Worm (Caenorhabditis elegans) whole organism, L4 larva: ENCODE measurements around the gene tbc-20.

Experiments
- D1046.2 ChIP-seq: fragments of 200-800 bp; sonication (Bioruptor generic); IDR thresholded peaks from 2 replicates; pipeline ENCODE4 v1.3.6; 2022; ENCODE audit warnings: missing genetic modification characterization, missing compliant biosample characterization
- R02D3.7 ChIP-seq: fragments of 150-350 bp; sonication (generic microtip); optimal IDR thresholded peaks from 3 replicates; lab custom pipeline; 2014; ENCODE audit warnings: missing biosample characterization, missing genetic modification characterization
- T20F7.1 ChIP-seq: fragments of 200-800 bp; sonication (Bioruptor generic); optimal IDR thresholded peaks from 2 replicates; lab custom pipeline; 2018; ENCODE audit warnings: mild to moderate bottlenecking, missing genetic modification characterization, missing compliant biosample characterization
- Y75B8A.6 ChIP-seq: fragments of 200-800 bp; sonication (Bioruptor generic); IDR thresholded peaks from 2 replicates; pipeline ENCODE4 v1.3.6; 2022; ENCODE audit warnings: missing genetic modification reagents, missing genetic modification characterization, missing compliant biosample characterization
- ZK337.2 ChIP-seq: fragments of 200-800 bp; sonication (Bioruptor generic); IDR thresholded peaks from 2 replicates; pipeline ENCODE4 v1.3.6; 2022; ENCODE audit warnings: missing genetic modification reagents, missing genetic modification characterization, missing compliant biosample characterization
- ZK546.5 ChIP-seq, 2 experiments: sonication (generic microtip); optimal IDR thresholded peaks; 2 replicates each; lab custom pipeline; 2017; ENCODE audit warnings: missing biosample characterization in 2 of 2, missing genetic modification characterization in 2 of 2
- aha-1 ChIP-seq: fragments of 150-350 bp; peaks from one replicate; lab custom pipeline; 2014; ENCODE audit warnings: missing biosample characterization, missing genetic modification characterization
- arid-1 ChIP-seq: fragments of 200-800 bp; sonication (Bioruptor generic); conservative IDR thresholded peaks from 2 replicates; pipeline ENCODE4 v1.3.6; 2022; ENCODE audit warnings: missing genetic modification reagents, missing genetic modification characterization, missing compliant biosample characterization
- attf-4 ChIP-seq: sonication (generic microtip); optimal IDR thresholded peaks from 3 replicates; lab custom pipeline; 2017; ENCODE audit warnings: missing biosample characterization, missing genetic modification characterization
- ceh-20 ChIP-seq: fragments of 200-800 bp; sonication (Bioruptor generic); IDR thresholded peaks from 2 replicates; pipeline ENCODE4 v1.3.6; 2022; ENCODE audit warnings: missing genetic modification reagents, missing genetic modification characterization, missing compliant biosample characterization
- ceh-28 ChIP-seq: fragments of 150-350 bp; optimal IDR thresholded peaks from 2 replicates; lab custom pipeline; 2014; ENCODE audit warnings: missing biosample characterization, missing genetic modification reagents, missing genetic modification characterization
- ceh-32 ChIP-seq: sonication (generic microtip); optimal IDR thresholded peaks from 2 replicates; lab custom pipeline; 2016; ENCODE audit warnings: mild to moderate bottlenecking, missing genetic modification characterization, missing compliant biosample characterization; ENCODE audit not compliant: poor library complexity
- ceh-82 ChIP-seq: sonication (generic microtip); optimal IDR thresholded peaks from 2 replicates; lab custom pipeline; 2017; ENCODE audit warnings: missing biosample characterization, missing genetic modification characterization
- daf-8 ChIP-seq: fragments of 200-800 bp; sonication (Bioruptor generic); IDR thresholded peaks from 2 replicates; pipeline ENCODE4 v1.3.6; 2022; ENCODE audit warnings: missing genetic modification characterization, missing compliant biosample characterization
- duxl-1 ChIP-seq: sonication (generic microtip); optimal IDR thresholded peaks from 2 replicates; lab custom pipeline; 2016; ENCODE audit warnings: mild to moderate bottlenecking, missing genetic modification characterization, moderate library complexity, missing compliant biosample characterization; ENCODE audit not compliant: poor library complexity
- egl-43 ChIP-seq: fragments of 200-800 bp; sonication (Bioruptor generic); IDR thresholded peaks from 2 replicates; pipeline ENCODE4 v1.3.6; 2022; ENCODE audit warnings: missing genetic modification reagents, missing genetic modification characterization, missing compliant biosample characterization
- fkh-10 ChIP-seq: fragments of 150-350 bp; optimal IDR thresholded peaks from 2 replicates; lab custom pipeline; 2014; ENCODE audit warnings: missing biosample characterization, missing genetic modification reagents, missing genetic modification characterization
- hlh-30 ChIP-seq: sonication (generic microtip); optimal IDR thresholded peaks from 2 replicates; lab custom pipeline; 2017; ENCODE audit warnings: antibody characterized with exemption, mild to moderate bottlenecking, missing genetic modification characterization, missing compliant biosample characterization; ENCODE audit not compliant: insufficient read depth
- hmg-1.1 ChIP-seq: fragments of 200-800 bp; sonication (Bioruptor generic); IDR thresholded peaks from 2 replicates; pipeline ENCODE4 v1.3.6; 2022; ENCODE audit warnings: missing genetic modification reagents, missing genetic modification characterization, missing compliant biosample characterization
- jun-1 ChIP-seq: fragments of 150-350 bp; optimal IDR thresholded peaks from 2 replicates; lab custom pipeline; 2014; ENCODE audit warnings: missing biosample characterization, missing genetic modification reagents, missing genetic modification characterization
- lin-1 ChIP-seq: fragments of 200-800 bp; sonication (Bioruptor generic); IDR thresholded peaks from 2 replicates; pipeline ENCODE4 v1.3.6; 2022; ENCODE audit warnings: missing genetic modification reagents, missing genetic modification characterization, missing compliant biosample characterization
- lin-13 ChIP-seq: fragments of 150-350 bp; optimal IDR thresholded peaks from 2 replicates; lab custom pipeline; 2014; ENCODE audit warnings: missing biosample characterization, missing genetic modification reagents, missing genetic modification characterization
- lin-15B ChIP-seq: fragments of 150-350 bp; sonication (generic microtip); optimal IDR thresholded peaks from 3 replicates; lab custom pipeline; 2014; ENCODE audit warnings: missing biosample characterization, missing genetic modification characterization
- lin-38 ChIP-seq: fragments of 200-800 bp; sonication (Bioruptor generic); IDR thresholded peaks from 2 replicates; pipeline ENCODE4 v1.3.6; 2022; ENCODE audit warnings: missing genetic modification reagents, missing genetic modification characterization, missing compliant biosample characterization
- lsy-2 ChIP-seq, 2 experiments: fragments of 150-350 bp in 1 of 2; sonication (generic microtip) in 1 of 2; optimal IDR thresholded peaks; 2 replicates each; lab custom pipeline; 2014 to 2017; ENCODE audit warnings: missing biosample characterization in 2 of 2, missing genetic modification characterization in 2 of 2
- mdl-1 ChIP-seq, 2 experiments: fragments of 150-350 bp in 1 of 2; sonication (generic microtip) in 1 of 2; optimal IDR thresholded peaks; 2 replicates each; lab custom pipeline; 2014 to 2017; ENCODE audit warnings: missing biosample characterization in 2 of 2, missing genetic modification characterization in 2 of 2
- mep-1 ChIP-seq: fragments of 150-350 bp; sonication (generic microtip); optimal IDR thresholded peaks from 3 replicates; lab custom pipeline; 2014; ENCODE audit warnings: missing biosample characterization, missing genetic modification characterization
- mes-2 ChIP-seq: sonication (generic microtip); optimal IDR thresholded peaks from 2 replicates; lab custom pipeline; 2016; ENCODE audit warnings: missing genotype, mild to moderate bottlenecking, missing genetic modification characterization, missing compliant biosample characterization; ENCODE audit not compliant: poor library complexity, severe bottlenecking
- nhr-102 ChIP-seq: sonication (generic microtip); optimal IDR thresholded peaks from 2 replicates; lab custom pipeline; 2016; ENCODE audit warnings: mild to moderate bottlenecking, missing genetic modification characterization, moderate library complexity, missing compliant biosample characterization
- nhr-11 ChIP-seq: fragments of 150-350 bp; optimal IDR thresholded peaks from 2 replicates; lab custom pipeline; 2014; ENCODE audit warnings: missing biosample characterization, missing genetic modification characterization
- nhr-237 ChIP-seq: sonication (generic microtip); optimal IDR thresholded peaks from 2 replicates; lab custom pipeline; 2017; ENCODE audit warnings: missing biosample characterization, missing genetic modification characterization
- nhr-25 ChIP-seq: sonication (generic microtip); optimal IDR thresholded peaks from 2 replicates; lab custom pipeline; 2017; ENCODE audit warnings: missing genetic modification characterization, mild to moderate bottlenecking, missing compliant biosample characterization, antibody characterized with exemption, moderate library complexity, borderline replicate concordance; ENCODE audit not compliant: insufficient read depth
- nhr-28 ChIP-seq: fragments of 150-350 bp; optimal IDR thresholded peaks from 2 replicates; lab custom pipeline; 2014; ENCODE audit warnings: missing biosample characterization, missing genetic modification characterization
- nhr-41 ChIP-seq: fragments of 200-800 bp; sonication (Bioruptor generic); IDR thresholded peaks from 2 replicates; pipeline ENCODE4 v1.3.6; 2022; ENCODE audit warnings: missing genetic modification reagents, missing genetic modification characterization, missing compliant biosample characterization
- nhr-77 ChIP-seq: fragments of 150-350 bp; optimal IDR thresholded peaks from 2 replicates; lab custom pipeline; 2014; ENCODE audit warnings: missing biosample characterization, missing genetic modification characterization
- pha-4 ChIP-seq, 2 experiments: fragments of 150-350 bp in 1 of 2; fragments of 200-800 bp in 1 of 2; sonication (Bioruptor generic) in 1 of 2; IDR thresholded peaks in 1 of 2; optimal IDR thresholded peaks in 1 of 2; 2 replicates each; pipeline versions ENCODE4 v1.3.6 to Lab custom; 2014 to 2022; ENCODE audit warnings: missing genetic modification characterization in 2 of 2, missing genetic modification reagents in 2 of 2, missing biosample characterization in 1 of 2, missing compliant biosample characterization in 1 of 2
- rbr-2 ChIP-seq: sonication (generic microtip); optimal IDR thresholded peaks from 2 replicates; lab custom pipeline; 2016; ENCODE audit warnings: missing genotype, missing genetic modification characterization, missing compliant biosample characterization
- skn-1 ChIP-seq: fragments of 150-350 bp; optimal IDR thresholded peaks from 2 replicates; lab custom pipeline; 2014; ENCODE audit warnings: missing biosample characterization, missing genetic modification characterization
- snpc-4 ChIP-seq: fragments of 150-350 bp; optimal IDR thresholded peaks from 2 replicates; lab custom pipeline; 2014; ENCODE audit warnings: missing biosample characterization, missing genetic modification characterization
- zfp-2 ChIP-seq: sonication (generic microtip); optimal IDR thresholded peaks from 2 replicates; lab custom pipeline; 2016; ENCODE audit warnings: mild to moderate bottlenecking, missing genetic modification characterization, missing compliant biosample characterization
- zfp-3 ChIP-seq: fragments of 200-800 bp; sonication (Bioruptor generic); conservative IDR thresholded peaks from 2 replicates; pipeline ENCODE4 v1.3.6; 2022; ENCODE audit warnings: missing genetic modification reagents, missing genetic modification characterization, missing compliant biosample characterization

tbc-20 gene

DNA sequence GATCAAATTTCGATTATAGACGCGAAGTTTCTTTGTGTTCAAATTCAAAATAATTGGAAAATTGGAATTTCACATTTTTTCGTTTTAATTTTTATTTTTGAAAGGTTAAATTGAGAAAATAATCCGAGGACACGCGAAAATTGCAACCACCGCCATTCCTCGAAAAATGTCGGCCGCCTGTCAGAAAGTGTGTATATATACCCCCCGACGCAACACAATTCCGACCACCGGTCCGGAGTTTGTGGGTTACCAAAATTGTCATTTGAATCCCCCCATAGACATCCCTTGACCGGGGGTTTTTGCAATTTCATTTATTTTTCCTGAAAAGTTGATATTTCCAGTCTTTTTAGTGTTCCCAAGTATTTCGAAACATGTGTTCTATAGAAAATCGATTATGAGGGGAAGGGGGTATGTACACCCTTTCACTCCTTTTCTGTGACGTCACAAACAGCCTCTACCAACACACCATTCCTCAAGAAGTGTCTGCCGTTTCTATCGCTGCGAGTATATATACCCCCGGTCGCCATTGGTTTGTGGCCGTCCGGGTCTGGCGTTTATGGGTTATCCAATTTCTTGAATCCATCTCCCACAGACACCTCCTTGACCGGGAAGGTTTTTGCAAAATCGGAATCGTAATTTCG is 6.1 kb downstream of the tbc-20 start, which contains the start of gene W01D2.3 (continued):
- 0 out of 2 replicates have a peak, but pooled peaks have one; percentile 51 for TF ChIP-seq zfp-3 (GFP tag; lab: Robert Waterston, UW)
- no peak for TF ChIP-seq ceh-82
- peak; percentile 69 for TF ChIP-seq duxl-1 (tag; lab: Kevin White, UChicago)
- peak; percentile 71; the same call in 1 of the 2 replicates for TF ChIP-seq D1046.2 (GFP tag; lab: Robert Waterston, UW)
- TF ChIP-seq lin-15B (tag; lab: Kevin White, UChicago): no peak
- no peak for TF ChIP-seq lin-13
- TF ChIP-seq, all 104 proteins: peak for 68

DNA sequence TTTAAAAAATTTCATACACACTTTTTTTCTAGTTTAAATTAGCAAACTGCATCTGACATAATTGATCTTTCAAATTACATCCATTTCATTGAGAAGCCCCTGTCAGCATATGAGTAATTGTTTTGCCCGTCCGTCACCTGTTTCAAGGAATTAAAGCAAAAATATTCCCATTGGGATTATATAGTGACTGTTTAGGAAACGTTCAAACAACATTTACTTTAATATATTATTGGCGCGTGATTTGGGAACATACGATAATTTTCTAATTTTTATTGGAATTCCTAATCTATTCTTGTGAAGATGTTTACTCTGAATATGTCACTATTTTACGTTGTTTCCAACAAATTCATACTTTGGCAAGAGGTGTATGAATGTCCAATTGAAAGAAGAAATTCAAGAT is 7.4 kb downstream of the tbc-20 start, which contains the start of gene srt-11:
srt-11 (plus strand) TSS at position 301 of the 400 bp plus-strand sequence.
- TF ChIP-seq aha-1 (tag; lab: Kevin White, UChicago): peak; percentile 4
- TF ChIP-seq mep-1: no peak

DNA sequence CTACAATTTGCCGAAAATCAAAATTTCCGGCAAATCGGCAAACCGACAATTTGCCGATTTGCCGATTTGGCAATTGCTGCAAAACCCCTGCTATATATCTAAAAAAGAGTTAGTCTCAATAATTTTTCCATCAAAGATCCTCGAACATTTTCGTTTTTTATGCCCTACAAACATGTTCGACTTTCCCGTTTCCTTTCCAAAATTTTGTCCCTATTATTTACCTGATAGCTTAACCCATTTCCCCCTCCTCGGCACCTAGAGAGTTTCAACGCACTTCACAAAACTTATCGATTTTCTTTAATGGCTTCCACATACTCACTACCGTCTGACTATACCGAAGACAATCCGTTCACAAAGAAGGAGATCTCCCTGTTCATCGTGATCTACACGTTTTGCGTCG is 10.4 kb downstream of the tbc-20 start, which contains the start of gene W01D2.6:
W01D2.6 (plus strand) TSS at position 301 of the 400 bp plus-strand sequence.
- TF ChIP-seq ceh-28 (tag; lab: Kevin White, UChicago) (no peak), nhr-11 (no peak), zfp-2 (tag; lab: Kevin White, UChicago) (no peak), T20F7.1 (GFP tag; lab: Kevin White, UChicago) (no peak), nhr-25 (tag; lab: Kevin White, UChicago) (no peak), lin-1 (GFP tag; lab: Robert Waterston, UW) (no peak), nhr-237 (tag; lab: Kevin White, UChicago) (no peak), ZK337.2 (GFP tag; lab: Robert Waterston, UW) (no peak), nhr-28 (tag; lab: Kevin White, UChicago) (no peak), D1046.2 (GFP tag; lab: Robert Waterston, UW) (no peak), skn-1 (tag; lab: Kevin White, UChicago) (no peak)

DNA sequence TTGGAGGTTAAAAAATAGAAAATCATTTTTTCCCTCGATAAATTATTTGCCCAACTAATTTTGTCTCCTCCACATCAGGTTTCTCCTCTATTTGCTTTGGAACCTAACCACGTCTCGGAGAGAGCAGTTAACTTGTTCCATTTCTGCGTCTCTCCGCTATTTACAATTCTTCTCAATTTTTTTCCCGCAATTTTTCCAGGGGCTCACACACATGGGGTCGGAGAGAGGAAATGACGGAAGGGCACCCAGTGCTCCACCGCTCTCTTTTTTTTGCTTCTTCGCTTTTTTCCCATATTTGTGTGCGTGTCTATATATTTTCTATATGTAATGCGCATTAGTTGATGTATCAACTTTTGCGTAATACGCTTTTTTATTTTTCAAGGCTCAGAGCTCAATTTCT is 12.3 kb downstream of the tbc-20 start:
- TF ChIP-seq nhr-77 (tag; lab: Kevin White, UChicago): peak; percentile 26
- TF ChIP-seq rbr-2 (tag; lab: Kevin White, UChicago): peak; percentile 28
- no peak for TF ChIP-seq egl-43 (GFP tag; lab: Robert Waterston, UW)
- peak; percentile 36 for TF ChIP-seq mep-1
- no peak for TF ChIP-seq nhr-41 (GFP tag; lab: Robert Waterston, UW)
- TF ChIP-seq mes-2 (tag; lab: Kevin White, UChicago): peak; percentile 13
- TF ChIP-seq aha-1 (tag; lab: Kevin White, UChicago): peak; percentile 27
- peak; percentile 29 for TF ChIP-seq fkh-10
- TF ChIP-seq hlh-30 (tag; lab: Kevin White, UChicago): peak; percentile 6
- TF ChIP-seq snpc-4 (tag; lab: Kevin White, UChicago): no peak
- peak in 1 of 2 experiments; percentile 38 for TF ChIP-seq lsy-2 (tag; optimal IDR thresholded peaks at IDR 0.05; lab: Kevin White, UChicago)
- no peak for TF ChIP-seq pha-4 (GFP tag; IDR thresholded peaks at IDR 0.05; lab: Robert Waterston, UW)
- peak; percentile 52 for TF ChIP-seq pha-4 (tag; optimal IDR thresholded peaks at IDR 0.05; lab: Kevin White, UChicago)
- peak; percentile 3 for TF ChIP-seq nhr-11
- TF ChIP-seq hmg-1.1 (GFP tag; lab: Robert Waterston, UW): peak; percentile 33; the same call in 1 of the 2 replicates

DNA sequence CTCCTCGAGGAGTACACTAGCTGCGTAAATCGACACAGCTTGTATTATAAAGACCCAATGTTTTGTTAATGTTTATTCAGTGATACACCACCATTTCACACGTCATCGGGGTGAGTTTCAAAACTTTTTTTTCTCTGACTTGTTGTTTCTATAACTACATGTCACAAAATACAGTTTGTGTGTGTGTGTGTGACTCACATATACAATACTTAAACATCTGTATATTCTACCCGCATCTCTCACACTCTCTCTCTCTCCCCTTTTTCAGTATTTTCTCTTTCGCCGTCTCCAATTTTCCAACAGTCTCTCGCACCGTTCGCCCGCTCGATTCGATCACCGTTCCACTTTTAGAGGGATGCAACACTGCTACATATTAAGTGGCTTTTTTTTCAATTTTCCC is 13.2 kb downstream of the tbc-20 start:
- TF ChIP-seq mdl-1 (tag; optimal IDR thresholded peaks at IDR 0.05; lab: Kevin White, UChicago): peak in 1 of 2 experiments; percentile 27
- TF ChIP-seq ZK546.5 (tag; optimal IDR thresholded peaks at IDR 0.05; lab: Kevin White, UChicago): no peak
- no peak for TF ChIP-seq rbr-2 (tag; lab: Kevin White, UChicago)
- peak; percentile 36 for TF ChIP-seq jun-1 (tag; lab: Kevin White, UChicago)
- TF ChIP-seq daf-8 (GFP tag; lab: Robert Waterston, UW): no peak
- TF ChIP-seq lin-38: no peak
- no peak for TF ChIP-seq Y75B8A.6 (GFP tag; lab: Robert Waterston, UW)
- TF ChIP-seq arid-1 (GFP tag; lab: Robert Waterston, UW): no peak
- TF ChIP-seq snpc-4 (tag; lab: Kevin White, UChicago): no peak
- TF ChIP-seq ceh-32 (tag; lab: Kevin White, UChicago): no peak
- peak in 1 of 2 experiments; percentile 3 for TF ChIP-seq lsy-2 (tag; optimal IDR thresholded peaks at IDR 0.05; lab: Kevin White, UChicago)
- TF ChIP-seq nhr-77 (tag; lab: Kevin White, UChicago): peak; percentile 80
- peak; percentile 10 for TF ChIP-seq nhr-102 (tag; lab: Kevin White, UChicago)
- no peak for TF ChIP-seq attf-4 (tag; lab: Kevin White, UChicago)
- no peak for TF ChIP-seq ceh-20 (GFP tag; lab: Robert Waterston, UW)
- TF ChIP-seq R02D3.7 (tag; lab: Kevin White, UChicago): peak; percentile 11
- peak; percentile 16 for TF ChIP-seq mes-2 (tag; lab: Kevin White, UChicago)
